Worm (Caenorhabditis elegans): ENCODE data around the gene unc-33.

DNA sequence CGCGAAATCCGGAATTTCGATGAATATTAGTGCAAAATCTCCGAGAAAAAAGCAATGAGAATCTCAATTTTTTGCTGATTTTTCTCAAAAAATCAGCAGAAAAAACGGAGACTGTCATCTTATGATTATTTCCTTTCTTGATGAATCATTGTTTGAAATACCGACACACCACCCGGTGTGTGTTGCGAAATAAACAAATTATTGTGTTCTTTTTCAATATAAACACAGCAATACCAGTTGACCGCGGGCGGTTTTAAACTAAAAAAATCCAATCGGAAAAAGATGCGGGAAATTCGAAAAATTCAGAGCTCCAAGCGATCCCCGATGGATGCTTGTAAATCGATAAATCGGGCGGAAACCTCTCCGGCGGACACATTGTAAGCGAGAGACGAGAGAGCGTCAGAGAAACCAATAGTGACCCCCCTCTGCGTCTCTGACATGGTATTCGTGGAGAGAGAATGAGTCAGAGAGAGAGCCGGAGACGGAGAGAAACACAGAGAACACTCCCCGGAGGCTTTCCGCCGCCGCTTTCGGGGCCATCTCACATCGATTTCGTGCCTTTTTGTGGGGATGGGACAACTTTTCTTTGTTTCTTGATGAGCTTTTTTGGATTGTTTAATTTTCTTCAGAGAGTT, 1.2 kb upstream of the unc-33 start:
- TF ChIP-seq tab-1 (GFP tag; IDR thresholded peaks at IDR 0.05) (no peak), ztf-29 (GFP tag; IDR thresholded peaks at IDR 0.05) (peak; percentile 54; the same call in 1 of the 2 replicates), flt-1 (GFP tag; IDR thresholded peaks at IDR 0.05) (no peak), klf-2 (GFP tag; conservative IDR thresholded peaks at IDR 0.05) (no peak), T22C8.4 (GFP tag; IDR thresholded peaks at IDR 0.05) (peak; percentile 89), ztf-23 (GFP tag; IDR thresholded peaks at IDR 0.05) (no peak), cog-1 (tag; optimal IDR thresholded peaks at IDR 0.05) (peak; percentile 22), ref-1 (GFP tag; conservative IDR thresholded peaks at IDR 0.05) (no peak), med-1 (GFP tag; optimal IDR thresholded peaks at IDR 0.05; ENCODE audit: insufficient read depth) (no peak)
